Worm (Caenorhabditis elegans): ENCODE results near the gene cul-2.

cul-2 gene

DNA sequence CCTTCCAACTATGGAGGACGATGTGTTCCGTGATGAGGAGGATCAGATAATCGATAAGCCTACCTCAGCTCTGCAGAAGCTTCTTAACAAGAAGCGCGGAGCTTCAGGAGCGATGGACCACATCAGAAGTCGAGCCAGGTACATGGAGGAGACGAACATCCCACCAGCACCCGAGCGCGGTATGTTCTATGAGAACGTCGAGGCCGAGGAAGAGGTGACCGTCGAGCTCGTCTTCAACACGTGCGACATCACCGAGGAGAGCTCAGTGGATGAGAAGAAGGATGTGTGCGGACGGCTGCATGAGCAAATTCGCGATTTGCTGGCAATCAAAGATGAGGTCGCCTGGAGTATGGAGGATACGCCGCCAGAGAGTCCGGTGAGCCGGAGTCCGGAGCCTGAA is 35.1 kb upstream of the cul-2 start:
- no peak for TF ChIP-seq hlh-6 (tag; optimal IDR thresholded peaks at IDR 0.05)
- TF ChIP-seq hlh-13 (GFP tag; optimal IDR thresholded peaks at IDR 0.05): no peak
- no peak for TF ChIP-seq pat-9 (tag; optimal IDR thresholded peaks at IDR 0.05)
- no peak for TF ChIP-seq nhr-232 (tag; optimal IDR thresholded peaks at IDR 0.05)
- TF ChIP-seq unc-3 (GFP tag; conservative IDR thresholded peaks at IDR 0.05): no peak
- no peak for TF ChIP-seq unc-3 (tag; optimal IDR thresholded peaks at IDR 0.05)

DNA sequence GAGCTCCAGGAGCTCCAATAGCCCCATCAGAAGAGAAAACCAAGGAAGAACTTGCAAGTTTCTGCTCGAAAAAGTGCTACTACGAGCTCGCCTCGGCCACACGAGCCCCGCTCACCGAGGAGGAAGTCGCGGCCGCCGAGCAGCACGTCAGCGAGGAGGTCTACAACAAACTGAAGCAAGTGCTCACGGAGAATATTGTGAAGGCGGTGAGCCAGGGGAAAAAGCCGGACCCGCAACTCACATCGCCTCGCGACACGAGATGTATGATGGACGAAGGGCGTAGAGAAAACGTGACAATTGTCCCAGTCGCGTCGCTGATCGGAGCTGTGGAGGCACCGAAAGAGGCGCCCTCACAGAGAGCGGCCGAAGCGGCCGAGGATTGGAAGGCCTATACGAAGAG is 34.4 kb upstream of the cul-2 start:
- TF ChIP-seq pha-4 (tag; optimal IDR thresholded peaks at IDR 0.05): no peak
- TF ChIP-seq che-1 (tag; optimal IDR thresholded peaks at IDR 0.05): no peak
- no peak for TF ChIP-seq pha-2 (tag; optimal IDR thresholded peaks at IDR 0.05)
- no peak for TF ChIP-seq dmd-4 (tag; optimal IDR thresholded peaks at IDR 0.05; ENCODE audit: borderline replicate concordance)
- TF ChIP-seq syd-9 (tag; optimal IDR thresholded peaks at IDR 0.05): no peak
- no peak for TF ChIP-seq hlh-8 (tag; optimal IDR thresholded peaks at IDR 0.05)
- TF ChIP-seq unc-3 (GFP tag; conservative IDR thresholded peaks at IDR 0.05): no peak
- no peak for TF ChIP-seq unc-3 (tag; optimal IDR thresholded peaks at IDR 0.05)
- TF ChIP-seq elt-2 (tag; optimal IDR thresholded peaks at IDR 0.05): no peak
- no peak for TF ChIP-seq hlh-30 (tag; optimal IDR thresholded peaks at IDR 0.05; ENCODE audit: insufficient read depth)
- TF ChIP-seq ztf-16 (tag; optimal IDR thresholded peaks at IDR 0.05): no peak
- no peak for TF ChIP-seq unc-55 (GFP tag; optimal IDR thresholded peaks at IDR 0.05)
- no peak for TF ChIP-seq K09A11.1 (tag; optimal IDR thresholded peaks at IDR 0.05; ENCODE audit: insufficient read depth)
- no peak for TF ChIP-seq Y22D7AL.16 (tag; optimal IDR thresholded peaks at IDR 0.05)

DNA sequence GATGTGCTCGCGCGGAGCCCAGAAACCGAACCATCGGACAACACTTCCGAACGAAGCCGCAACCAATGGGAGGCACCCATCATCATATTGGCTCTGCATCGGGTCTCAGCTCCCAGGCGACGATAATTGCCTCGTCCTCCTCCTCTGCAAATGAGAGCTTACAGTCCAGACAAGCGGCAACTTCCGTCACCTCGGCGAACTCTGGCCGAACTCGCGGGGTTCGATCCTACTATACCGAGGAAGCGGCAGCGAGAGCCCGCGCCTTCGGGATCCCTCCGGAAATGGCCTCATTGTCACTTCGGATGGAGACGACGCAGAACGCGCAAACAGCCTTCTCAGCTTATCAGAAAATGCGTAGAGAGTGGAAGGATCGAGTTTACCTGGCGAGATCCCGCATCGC is 32.1 kb upstream of the cul-2 start:
- TF ChIP-seq elt-4 (tag; optimal IDR thresholded peaks at IDR 0.05) (no peak), ref-2 (tag; optimal IDR thresholded peaks at IDR 0.05) (peak; percentile 5), ttx-3 (tag; optimal IDR thresholded peaks at IDR 0.05) (no peak)

DNA sequence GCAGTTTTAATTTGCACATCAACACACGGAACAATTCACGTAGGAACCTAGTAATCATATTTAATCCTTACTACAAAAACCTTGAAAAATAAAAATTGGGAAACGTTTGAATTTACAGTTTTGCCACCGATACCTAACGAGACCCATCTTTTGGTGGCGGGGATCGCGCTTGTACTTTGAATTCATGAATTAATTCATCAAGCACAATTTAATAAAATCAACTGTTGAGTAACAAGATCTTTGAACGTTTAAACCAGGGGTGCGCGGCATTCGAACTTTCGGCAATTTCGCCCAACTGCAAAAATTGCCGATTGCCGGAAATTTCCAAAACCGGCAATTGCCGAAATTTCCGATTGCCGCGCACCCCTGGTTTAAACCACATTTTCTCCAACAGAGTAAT is 30.4 kb upstream of the cul-2 start:
- TF ChIP-seq ceh-24 (tag; optimal IDR thresholded peaks at IDR 0.05) (no peak), ets-4 (tag; optimal IDR thresholded peaks at IDR 0.05) (no peak), K09A11.1 (tag; optimal IDR thresholded peaks at IDR 0.05; ENCODE audit: insufficient read depth) (no peak), ceh-18 (tag; optimal IDR thresholded peaks at IDR 0.05) (no peak), sdc-2 (tag; optimal IDR thresholded peaks at IDR 0.05) (no peak), unc-55 (GFP tag; optimal IDR thresholded peaks at IDR 0.05) (no peak), pha-4 (tag; optimal IDR thresholded peaks at IDR 0.05) (no peak), hlh-15 (tag; optimal IDR thresholded peaks at IDR 0.05) (no peak), dve-1 (tag; optimal IDR thresholded peaks at IDR 0.05) (no peak), eyg-1 (tag; optimal IDR thresholded peaks at IDR 0.05) (no peak)

DNA sequence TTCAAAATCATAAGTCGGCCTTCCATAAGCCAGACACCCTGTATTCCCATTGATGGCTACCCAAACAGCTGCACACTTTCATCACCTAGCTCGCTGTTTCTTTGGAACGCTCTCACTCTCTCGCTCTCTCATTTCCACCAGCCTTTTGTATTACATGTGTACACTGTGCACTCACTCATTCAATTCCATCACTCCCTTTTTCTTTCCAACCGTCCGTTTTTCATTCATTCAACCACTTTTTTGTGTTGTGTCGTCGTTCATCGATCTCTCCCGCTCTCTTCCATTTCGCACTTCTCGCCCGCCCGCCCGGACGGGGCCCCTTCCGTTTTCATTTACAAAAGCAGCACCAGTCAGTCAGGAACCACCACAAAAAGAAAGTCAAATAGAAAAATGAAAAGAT is 29.1 kb upstream of the cul-2 start:
- peak; percentile 24 for TF ChIP-seq pha-2 (tag; optimal IDR thresholded peaks at IDR 0.05)
- peak; percentile 24 for TF ChIP-seq ets-4 (tag; optimal IDR thresholded peaks at IDR 0.05)
- TF ChIP-seq lim-6 (tag; optimal IDR thresholded peaks at IDR 0.05): no peak
- TF ChIP-seq gmeb-2 (tag; optimal IDR thresholded peaks at IDR 0.05): no peak
- no peak for TF ChIP-seq hlh-8 (tag; optimal IDR thresholded peaks at IDR 0.05)
- no peak for TF ChIP-seq Y22D7AL.16 (tag; optimal IDR thresholded peaks at IDR 0.05)
- TF ChIP-seq fkh-6 (tag; optimal IDR thresholded peaks at IDR 0.05): no peak
- no peak for TF ChIP-seq tbx-7 (tag; optimal IDR thresholded peaks at IDR 0.05)
- no peak for TF ChIP-seq unc-3 (GFP tag; conservative IDR thresholded peaks at IDR 0.05)
- no peak for TF ChIP-seq unc-3 (tag; optimal IDR thresholded peaks at IDR 0.05)
- no peak for TF ChIP-seq lin-11 (tag; optimal IDR thresholded peaks at IDR 0.05)
- TF ChIP-seq eyg-1 (tag; optimal IDR thresholded peaks at IDR 0.05): no peak
- no peak for TF ChIP-seq pat-9 (tag; optimal IDR thresholded peaks at IDR 0.05)
- TF ChIP-seq hlh-6 (tag; optimal IDR thresholded peaks at IDR 0.05): no peak
- TF ChIP-seq tbx-2 (tag; optimal IDR thresholded peaks at IDR 0.05): peak; percentile 33
- no peak for TF ChIP-seq pag-3 (tag; optimal IDR thresholded peaks at IDR 0.05; ENCODE audit: borderline replicate concordance)
- no peak for TF ChIP-seq elt-4 (tag; optimal IDR thresholded peaks at IDR 0.05)
- TF ChIP-seq hlh-13 (GFP tag; optimal IDR thresholded peaks at IDR 0.05): no peak
- TF ChIP-seq elt-2 (tag; optimal IDR thresholded peaks at IDR 0.05): no peak
- TF ChIP-seq ceh-14 (tag; optimal IDR thresholded peaks at IDR 0.05): no peak
- no peak for TF ChIP-seq ceh-9 (tag; optimal IDR thresholded peaks at IDR 0.05)

Measured in whole organism, late embryonic.